Fruit fly (Drosophila melanogaster) ovary, adult (tissue): ENCODE data around the gene SkpE.

Source experiments
- CG17801 ChIP-seq: fragments of 200-800 bp; optimal IDR thresholded peaks from 2 replicates; lab custom pipeline; 2019; ENCODE audit warnings: missing biosample characterization, mild to moderate bottlenecking, missing genetic modification characterization, moderate library complexity; ENCODE audit not compliant: partially characterized antibody

Gene SkpE

dm6 chrX:19823980-19824379 is at the start of gene SkpE:
TSS of gene SkpE (minus strand) at chrX:19824080.
- TF ChIP-seq CG17801 = no peak

- TF ChIP-seq CG17801 = no peak
Measured at dm6 chrX:19867007-19867406, 43.1 kb upstream of the SkpE start.

- TF ChIP-seq CG17801 = no peak
Measured at dm6 chrX:19866145-19866972, 42.5 kb upstream of the SkpE start, which contains the start of gene Hers. TSS of gene Hers (plus strand) at chrX:19866146.

dm6 chrX:19865389-19866144 is 41.7 kb upstream of the SkpE start, which contains the start of gene THADA:
TSS of gene THADA (minus strand) at chrX:19865524.
- TF ChIP-seq CG17801 = peak; percentile 30

dm6 chrX:19859331-19859730 is 35.5 kb upstream of the SkpE start:
- no peak for TF ChIP-seq CG17801

- TF ChIP-seq CG17801 = peak; percentile 35
Measured at dm6 chrX:19851989-19852307, 28.1 kb upstream of the SkpE start, which contains the start of the genes pico and Nup205. TSS of gene pico (minus strand) at chrX:19852059. TSS of gene Nup205 (plus strand) at chrX:19852214.

- TF ChIP-seq CG17801 = peak; percentile 31
Measured at dm6 chrX:19851095-19851988, 27.5 kb upstream of the SkpE start.

- TF ChIP-seq CG17801 = no peak
Measured at dm6 chrX:19850503-19851094, 26.7 kb upstream of the SkpE start.

dm6 chrX:19848342-19848793 is 24.5 kb upstream of the SkpE start:
- peak; percentile 58 for TF ChIP-seq CG17801

- TF ChIP-seq CG17801 = peak; percentile 93
Measured at dm6 chrX:19846701-19847383, 23.0 kb upstream of the SkpE start.

dm6 chrX:19845557-19846072 is 21.7 kb upstream of the SkpE start:
- peak; percentile 8 for TF ChIP-seq CG17801

- no peak for TF ChIP-seq CG17801
Measured at dm6 chrX:19844010-19844766, 20.3 kb upstream of the SkpE start.

- no peak for TF ChIP-seq CG17801
Measured at dm6 chrX:19842397-19843261, 18.7 kb upstream of the SkpE start.
